Worm (Caenorhabditis elegans) whole organism, L1 larva: ENCODE measurements around the gene tpst-2.
A peak's percentile ranks its signal among the peaks of the same experiment; 100 is the strongest.

Experiments
- C04F5.9 ChIP-seq: sonication (generic microtip); optimal IDR thresholded peaks from 2 replicates; lab custom pipeline; 2016; ENCODE audit warnings: missing genetic modification characterization, missing compliant biosample characterization
- C16A3.4 ChIP-seq: fragments of 150-350 bp; optimal IDR thresholded peaks from 2 replicates; lab custom pipeline; 2014; ENCODE audit warnings: missing biosample characterization, missing genetic modification characterization
- C34B4.2 ChIP-seq: sonication (generic microtip); optimal IDR thresholded peaks from 2 replicates; lab custom pipeline; 2017; ENCODE audit warnings: mild to moderate bottlenecking, missing genetic modification characterization, missing compliant biosample characterization
- F16B12.6 ChIP-seq: fragments of 150-350 bp; optimal IDR thresholded peaks from 2 replicates; lab custom pipeline; 2014; ENCODE audit warnings: missing biosample characterization, missing genetic modification characterization
- Y116A8C.19 ChIP-seq: sonication (generic microtip); optimal IDR thresholded peaks from 2 replicates; lab custom pipeline; 2016; ENCODE audit warnings: missing compliant biosample characterization, missing genetic modification characterization, borderline replicate concordance
- aha-1 ChIP-seq: fragments of 150-350 bp; optimal IDR thresholded peaks from 2 replicates; lab custom pipeline; 2014; ENCODE audit warnings: missing biosample characterization, missing genetic modification characterization
- alr-1 ChIP-seq: fragments of 200-800 bp; sonication (Bioruptor generic); optimal IDR thresholded peaks from 2 replicates; lab custom pipeline; 2018; ENCODE audit warnings: borderline replicate concordance, mild to moderate bottlenecking, missing genetic modification characterization, missing compliant biosample characterization
- aly-2 ChIP-seq: fragments of 150-350 bp; optimal IDR thresholded peaks from 2 replicates; lab custom pipeline; 2014; ENCODE audit warnings: missing biosample characterization, missing genetic modification characterization
- ama-1 ChIP-seq: fragments of 150-350 bp; optimal IDR thresholded peaks from 2 replicates; lab custom pipeline; 2014
- blmp-1 ChIP-seq: fragments of 150-350 bp; optimal IDR thresholded peaks from 2 replicates; lab custom pipeline; 2014; ENCODE audit warnings: missing biosample characterization, missing genetic modification characterization
- ceh-63 ChIP-seq: fragments of 200-800 bp; sonication (Bioruptor generic); optimal IDR thresholded peaks from 2 replicates; lab custom pipeline; 2018; ENCODE audit warnings: mild to moderate bottlenecking, missing genetic modification characterization, missing compliant biosample characterization
- ceh-8 ChIP-seq: fragments of 200-800 bp; sonication (Bioruptor generic); optimal IDR thresholded peaks from 2 replicates; lab custom pipeline; 2018; ENCODE audit warnings: mild to moderate bottlenecking, missing genetic modification characterization, moderate library complexity, missing compliant biosample characterization
- ceh-82 ChIP-seq, 3 experiments: fragments of 150-350 bp in 1 of 3; sonication (generic microtip) in 2 of 3; optimal IDR thresholded peaks; 2 replicates each; lab custom pipeline; 2014 to 2017; ENCODE audit warnings: missing biosample characterization in 3 of 3, missing genetic modification characterization in 3 of 3
- ceh-88 ChIP-seq: fragments of 200-800 bp; sonication (Bioruptor generic); IDR thresholded peaks from 2 replicates; pipeline ENCODE4 v1.3.6; 2022; ENCODE audit warnings: missing genetic modification characterization, missing compliant biosample characterization
- ceh-90 ChIP-seq: sonication (generic microtip); optimal IDR thresholded peaks from 2 replicates; lab custom pipeline; 2016; ENCODE audit warnings: missing genetic modification characterization, missing compliant biosample characterization
- efl-1 ChIP-seq, 4 experiments: fragments of 150-350 bp; optimal IDR thresholded peaks in 3 of 4; peaks in 1 of 4; 1 replicate in 1 of 4; 2 replicates in 3 of 4; lab custom pipeline; 2014; ENCODE audit warnings: missing biosample characterization in 2 of 4, missing genetic modification characterization in 2 of 4, missing genetic modification reagents in 2 of 4
- egl-13 ChIP-seq: sonication (generic microtip); optimal IDR thresholded peaks from 2 replicates; lab custom pipeline; 2016; ENCODE audit warnings: missing genotype, missing genetic modification reagents, missing genetic modification characterization, missing compliant biosample characterization
- egl-27 ChIP-seq, 2 experiments: fragments of 150-350 bp in 1 of 2; sonication (generic microtip); optimal IDR thresholded peaks; 3 replicates each; lab custom pipeline; 2017 to 2018; ENCODE audit warnings: missing biosample characterization in 2 of 2, missing genetic modification characterization in 2 of 2, missing genetic modification reagents in 2 of 2
- fkh-4 ChIP-seq: sonication (generic microtip); optimal IDR thresholded peaks from 2 replicates; lab custom pipeline; 2016; ENCODE audit warnings: missing compliant biosample characterization, missing genetic modification characterization, borderline replicate concordance
- hlh-4 ChIP-seq: sonication (generic microtip); optimal IDR thresholded peaks from 2 replicates; lab custom pipeline; 2016; ENCODE audit warnings: mild to moderate bottlenecking, missing genetic modification characterization, missing compliant biosample characterization
- hpl-2 ChIP-seq: fragments of 150-350 bp; optimal IDR thresholded peaks from 2 replicates; lab custom pipeline; 2014; ENCODE audit warnings: missing biosample characterization, missing genetic modification reagents, missing genetic modification characterization
- irx-1 ChIP-seq: sonication (generic microtip); optimal IDR thresholded peaks from 2 replicates; lab custom pipeline; 2016; ENCODE audit warnings: missing genetic modification characterization, missing compliant biosample characterization
- jun-1 ChIP-seq: fragments of 150-350 bp; optimal IDR thresholded peaks from 2 replicates; lab custom pipeline; 2014; ENCODE audit warnings: missing biosample characterization, missing genetic modification reagents, missing genetic modification characterization
- lin-14 ChIP-seq: fragments of 200-800 bp; sonication (Bioruptor generic); optimal IDR thresholded peaks from 2 replicates; lab custom pipeline; 2018; ENCODE audit warnings: mild to moderate bottlenecking, missing genetic modification characterization, moderate library complexity, missing compliant biosample characterization
- lin-35 ChIP-seq, 2 experiments: fragments of 150-350 bp; optimal IDR thresholded peaks; 2 replicates each; lab custom pipeline; 2014; ENCODE audit warnings: missing biosample characterization in 2 of 2, missing genetic modification characterization in 2 of 2, missing genetic modification reagents in 2 of 2
- lin-39 ChIP-seq: fragments of 150-350 bp; optimal IDR thresholded peaks from 2 replicates; lab custom pipeline; 2014; ENCODE audit warnings: missing biosample characterization, missing genetic modification reagents, missing genetic modification characterization
- lir-3 ChIP-seq: sonication (generic microtip); optimal IDR thresholded peaks from 2 replicates; lab custom pipeline; 2016; ENCODE audit warnings: mild to moderate bottlenecking, missing genetic modification characterization, moderate library complexity, missing compliant biosample characterization; ENCODE audit not compliant: poor library complexity
- lsy-2 ChIP-seq, 2 experiments: fragments of 150-350 bp; optimal IDR thresholded peaks; 2 replicates each; lab custom pipeline; 2014; ENCODE audit warnings: missing biosample characterization in 2 of 2, missing genetic modification characterization in 2 of 2
- mdl-1 ChIP-seq, 2 experiments: fragments of 150-350 bp; optimal IDR thresholded peaks; 2 replicates each; lab custom pipeline; 2014 to 2017; ENCODE audit warnings: missing biosample characterization in 2 of 2, missing genetic modification characterization in 2 of 2, inconsistent platforms in 1 of 2
- mep-1 ChIP-seq: fragments of 150-350 bp; optimal IDR thresholded peaks from 2 replicates; lab custom pipeline; 2014; ENCODE audit warnings: missing biosample characterization, missing genetic modification characterization
- nhr-11 ChIP-seq: fragments of 150-350 bp; optimal IDR thresholded peaks from 2 replicates; lab custom pipeline; 2014; ENCODE audit warnings: missing biosample characterization, missing genetic modification characterization
- nhr-19 ChIP-seq: fragments of 200-800 bp; sonication (Bioruptor generic); conservative IDR thresholded peaks from 2 replicates; pipeline ENCODE4 v1.3.6; 2022; ENCODE audit warnings: missing genetic modification characterization, missing compliant biosample characterization
- nhr-20 ChIP-seq: sonication (generic microtip); optimal IDR thresholded peaks from 2 replicates; lab custom pipeline; 2016; ENCODE audit warnings: mild to moderate bottlenecking, missing genetic modification characterization, missing compliant biosample characterization
- nhr-28 ChIP-seq: fragments of 150-350 bp; optimal IDR thresholded peaks from 2 replicates; lab custom pipeline; 2014; ENCODE audit warnings: missing biosample characterization, missing genetic modification characterization
- nhr-47 ChIP-seq: sonication (generic microtip); optimal IDR thresholded peaks from 2 replicates; lab custom pipeline; 2016; ENCODE audit warnings: mild to moderate bottlenecking, missing genetic modification characterization, moderate library complexity, missing compliant biosample characterization
- nhr-71 ChIP-seq: sonication (generic microtip); optimal IDR thresholded peaks from 2 replicates; lab custom pipeline; 2016; ENCODE audit warnings: mild to moderate bottlenecking, missing genetic modification characterization, moderate library complexity, missing compliant biosample characterization
- nhr-77 ChIP-seq: fragments of 150-350 bp; optimal IDR thresholded peaks from 2 replicates; lab custom pipeline; 2014; ENCODE audit warnings: missing biosample characterization, missing genetic modification characterization
- nhr-84 ChIP-seq: sonication (generic microtip); optimal IDR thresholded peaks from 2 replicates; lab custom pipeline; 2017; ENCODE audit warnings: missing biosample characterization, missing genetic modification characterization
- nhr-85 ChIP-seq: sonication (generic microtip); peaks from one replicate; lab custom pipeline; 2016; ENCODE audit warnings: missing genetic modification characterization, inconsistent platforms, missing compliant biosample characterization
- nhr-90 ChIP-seq: sonication (generic microtip); optimal IDR thresholded peaks from 2 replicates; lab custom pipeline; 2016; ENCODE audit warnings: mild to moderate bottlenecking, missing genetic modification characterization, missing compliant biosample characterization; ENCODE audit not compliant: poor library complexity
- pax-3 ChIP-seq: fragments of 200-800 bp; sonication (Bioruptor generic); optimal IDR thresholded peaks from 2 replicates; lab custom pipeline; 2018; ENCODE audit warnings: mild to moderate bottlenecking, missing genetic modification characterization, moderate library complexity, missing compliant biosample characterization
- rnt-1 ChIP-seq: sonication (generic microtip); optimal IDR thresholded peaks from 2 replicates; lab custom pipeline; 2016; ENCODE audit warnings: mild to moderate bottlenecking, missing genetic modification characterization, moderate library complexity, missing compliant biosample characterization
- skn-1 ChIP-seq: fragments of 150-350 bp; optimal IDR thresholded peaks from 2 replicates; lab custom pipeline; 2014; ENCODE audit warnings: missing biosample characterization, missing genetic modification characterization
- sup-37 ChIP-seq: fragments of 200-800 bp; sonication (Bioruptor generic); optimal IDR thresholded peaks from 2 replicates; lab custom pipeline; 2018; ENCODE audit warnings: mild to moderate bottlenecking, missing genetic modification characterization, missing compliant biosample characterization
- tbx-2 ChIP-seq: sonication (generic microtip); optimal IDR thresholded peaks from 2 replicates; lab custom pipeline; 2016; ENCODE audit warnings: missing genetic modification characterization, missing compliant biosample characterization
- tlp-1 ChIP-seq: fragments of 150-350 bp; optimal IDR thresholded peaks from 2 replicates; lab custom pipeline; 2014; ENCODE audit warnings: missing biosample characterization, missing genetic modification characterization
- unc-30 ChIP-seq: sonication (generic microtip); optimal IDR thresholded peaks from 2 replicates; lab custom pipeline; 2017; ENCODE audit warnings: missing biosample characterization, missing genetic modification characterization
- unc-62 ChIP-seq: fragments of 150-350 bp; optimal IDR thresholded peaks from 2 replicates; lab custom pipeline; 2014; ENCODE audit warnings: missing biosample characterization, missing genetic modification reagents, missing genetic modification characterization
- unc-98 ChIP-seq: fragments of 200-800 bp; sonication (Bioruptor generic); IDR thresholded peaks from 2 replicates; pipeline ENCODE4 v1.3.6; 2022; ENCODE audit warnings: missing genetic modification characterization, missing compliant biosample characterization
- xbp-1 ChIP-seq: sonication (generic microtip); optimal IDR thresholded peaks from 2 replicates; lab custom pipeline; 2016; ENCODE audit warnings: missing genetic modification characterization, missing compliant biosample characterization
- zag-1 ChIP-seq: fragments of 150-350 bp; optimal IDR thresholded peaks from 2 replicates; lab custom pipeline; 2014; ENCODE audit warnings: missing biosample characterization, missing genetic modification characterization
- zip-4 ChIP-seq: fragments of 200-800 bp; sonication (Bioruptor generic); optimal IDR thresholded peaks from 2 replicates; lab custom pipeline; 2018; ENCODE audit warnings: mild to moderate bottlenecking, missing genetic modification characterization, moderate library complexity, missing compliant biosample characterization
- ztf-4 ChIP-seq: fragments of 150-350 bp; optimal IDR thresholded peaks from 2 replicates; lab custom pipeline; 2014; ENCODE audit warnings: missing biosample characterization, missing genetic modification characterization

tpst-2 gene

DNA sequence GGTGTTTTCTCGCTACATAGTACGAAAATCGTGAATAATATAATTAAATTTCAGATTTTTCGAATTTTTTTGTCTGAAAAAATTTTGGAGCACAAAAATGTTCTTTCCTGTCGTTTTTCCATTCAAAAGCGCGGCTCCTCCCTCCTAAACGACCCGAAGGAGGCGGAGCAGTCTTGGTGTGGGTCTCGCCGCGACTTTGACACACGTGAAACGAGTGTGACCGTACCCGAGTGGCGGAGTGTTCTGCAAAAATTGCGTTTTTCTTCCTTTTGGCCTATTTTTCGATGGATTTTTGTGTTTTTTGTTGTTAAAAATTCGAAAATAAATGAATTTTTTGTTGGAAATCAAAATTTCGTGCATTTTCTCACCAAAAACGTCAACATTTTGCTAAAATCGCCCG is 22.5 kb downstream of the tpst-2 start, which contains the start of gene snt-2 (continued):
- TF ChIP-seq lin-14 (GFP tag; lab: Kevin White, UChicago) = no peak
- TF ChIP-seq Y116A8C.19 (tag; lab: Kevin White, UChicago) = no peak
- peak in 1 of 2 experiments; percentile 63 for TF ChIP-seq mdl-1 (tag; optimal IDR thresholded peaks at IDR 0.05; lab: Kevin White, UChicago)
- TF ChIP-seq ama-1 = no peak
- TF ChIP-seq nhr-77 = peak; percentile 70
- peak; percentile 79 to 89 for TF ChIP-seq lin-35 (GFP tag; optimal IDR thresholded peaks at IDR 0.05; lab: Kevin White, UChicago)
- TF ChIP-seq irx-1 (tag; lab: Kevin White, UChicago) = peak; percentile 76
- TF ChIP-seq nhr-11 (tag; lab: Kevin White, UChicago) = no peak
- peak; percentile 44 for TF ChIP-seq F16B12.6 (tag; lab: Kevin White, UChicago)
- TF ChIP-seq nhr-85 (tag; lab: Kevin White, UChicago) = peak; percentile 85
- TF ChIP-seq unc-30 (tag; lab: Kevin White, UChicago) = no peak
- TF ChIP-seq hpl-2 (GFP tag; lab: Kevin White, UChicago) = peak; percentile 26
- no peak for TF ChIP-seq sup-37 (GFP tag; lab: Kevin White, UChicago)
- peak; percentile 43 for TF ChIP-seq egl-13 (tag; lab: Kevin White, UChicago)
- TF ChIP-seq ztf-4 (tag; lab: Kevin White, UChicago) = peak; percentile 16
- TF ChIP-seq fkh-4 (tag; lab: Kevin White, UChicago) = peak; percentile 27
- TF ChIP-seq zag-1 = no peak
- TF ChIP-seq aly-2 (tag; lab: Kevin White, UChicago) = peak; percentile 19
- TF ChIP-seq nhr-28 (tag; lab: Kevin White, UChicago) = no peak
- no peak for TF ChIP-seq tlp-1 (tag; lab: Kevin White, UChicago)
- peak; percentile 63 for TF ChIP-seq blmp-1 (tag; lab: Kevin White, UChicago)
- TF ChIP-seq nhr-71 (tag; lab: Kevin White, UChicago) = peak; percentile 85
- TF ChIP-seq tbx-2 (tag; lab: Kevin White, UChicago) = peak; percentile 82
- TF ChIP-seq nhr-20 (tag; lab: Kevin White, UChicago) = peak; percentile 73
- TF ChIP-seq skn-1 (tag; lab: Kevin White, UChicago) = peak; percentile 85
- TF ChIP-seq egl-27 (tag; optimal IDR thresholded peaks at IDR 0.05; lab: Kevin White, UChicago) = no peak
- peak; percentile 49 for TF ChIP-seq aha-1 (tag; lab: Kevin White, UChicago)
- no peak for TF ChIP-seq hlh-4 (tag; lab: Kevin White, UChicago)
- no peak for TF ChIP-seq unc-62 (GFP tag; lab: Kevin White, UChicago)
- TF ChIP-seq ceh-63 (GFP tag; lab: Kevin White, UChicago) = no peak
- peak; percentile 24 for TF ChIP-seq zip-4 (GFP tag; lab: Kevin White, UChicago)
- peak; percentile 18 for TF ChIP-seq ceh-90 (tag; lab: Kevin White, UChicago)
- peak; percentile 85 for TF ChIP-seq nhr-47 (tag; lab: Kevin White, UChicago)
- peak; percentile 40 for TF ChIP-seq lin-39 (tag; lab: Kevin White, UChicago)
- peak; percentile 63 for TF ChIP-seq pax-3 (tag; lab: Kevin White, UChicago)
- peak; percentile 89 for TF ChIP-seq rnt-1 (tag; lab: Kevin White, UChicago)
- TF ChIP-seq C16A3.4 (tag; lab: Kevin White, UChicago) = peak; percentile 80
- peak; percentile 50 for TF ChIP-seq C04F5.9
- TF ChIP-seq nhr-19 (GFP tag; lab: Robert Waterston, UW) = peak; percentile 77
- TF ChIP-seq ceh-88 (GFP tag; lab: Robert Waterston, UW) = peak; percentile 30; the same call in 1 of the 2 replicates
- TF ChIP-seq C34B4.2 (tag; lab: Kevin White, UChicago) = no peak
- TF ChIP-seq alr-1 (tag; lab: Kevin White, UChicago) = no peak
- no peak for TF ChIP-seq ceh-8 (GFP tag; lab: Kevin White, UChicago)
- peak; percentile 84 to 86 for TF ChIP-seq efl-1 (optimal IDR thresholded peaks at IDR 0.05; lab: Kevin White, UChicago)
- peak; percentile 82 to 97 for TF ChIP-seq efl-1 (GFP tag; optimal IDR thresholded peaks at IDR 0.05 in 1 of 2; lab: Kevin White, UChicago)
- peak; percentile 99 for TF ChIP-seq lsy-2 (tag; optimal IDR thresholded peaks at IDR 0.05; lab: Kevin White, UChicago)
- TF ChIP-seq lir-3 (tag; lab: Kevin White, UChicago) = peak; percentile 67
- peak; percentile 53 to 95 (median 75) for TF ChIP-seq ceh-82 (tag; optimal IDR thresholded peaks at IDR 0.05; lab: Kevin White, UChicago)
- no peak for TF ChIP-seq nhr-84 (tag; lab: Kevin White, UChicago)
- TF ChIP-seq jun-1 = peak; percentile 69
- TF ChIP-seq unc-98 (GFP tag; lab: Robert Waterston, UW) = no peak
- TF ChIP-seq xbp-1 = peak; percentile 71
- peak; percentile 80 for TF ChIP-seq mep-1 (tag; lab: Kevin White, UChicago)
- TF ChIP-seq nhr-90 (tag; lab: Kevin White, UChicago) = peak; percentile 76
- TF ChIP-seq, all 84 proteins: peak for 52
